Fruit fly (Drosophila melanogaster) whole organism, embryonic: ENCODE measurements around the gene p24-1.

Source experiments
- ATbp ChIP-seq: fragments of 200-800 bp; sonication (Bioruptor generic); optimal IDR thresholded peaks from 2 replicates; lab custom pipeline; 2017; ENCODE audit warnings: missing biosample characterization, mild to moderate bottlenecking, missing genetic modification characterization, missing genetic modification reagents
- Asciz ChIP-seq: fragments of 200-800 bp; sonication (Bioruptor generic); optimal IDR thresholded peaks from 2 replicates; lab custom pipeline; 2017; ENCODE audit warnings: missing biosample characterization, mild to moderate bottlenecking, missing genetic modification characterization, missing genetic modification reagents
- BEAF-32 ChIP-seq: fragments of 200-800 bp; sonication (Bioruptor generic); optimal IDR thresholded peaks from 3 replicates; lab custom pipeline; 2017; ENCODE audit warnings: missing biosample characterization, missing genetic modification characterization, mild to moderate bottlenecking, moderate library complexity, missing genetic modification reagents
- C15 ChIP-seq: fragments of 200-800 bp; sonication (Bioruptor generic); IDR thresholded peaks from 3 replicates; pipeline ENCODE4 v1.3.6; 2022; ENCODE audit warnings: missing biosample characterization, missing genetic modification characterization
- CG10959 ChIP-seq: fragments of 200-800 bp; sonication (Bioruptor generic); IDR thresholded peaks from 2 replicates; pipeline ENCODE4 v1.3.6; 2022; ENCODE audit warnings: missing biosample characterization, missing genetic modification characterization
- CG11696 ChIP-seq: fragments of 200-800 bp; sonication (Bioruptor generic); IDR thresholded peaks from 2 replicates; pipeline ENCODE4 v1.3.6; 2022; ENCODE audit warnings: missing biosample characterization, missing genetic modification characterization
- CG12071 ChIP-seq: fragments of 200-800 bp; sonication (Bioruptor generic); optimal IDR thresholded peaks from 3 replicates; lab custom pipeline; 2018; ENCODE audit warnings: missing biosample characterization, mild to moderate bottlenecking, missing genetic modification characterization
- CG13424 ChIP-seq: fragments of 200-800 bp; sonication (Bioruptor generic); optimal IDR thresholded peaks from 2 replicates; lab custom pipeline; 2019; ENCODE audit warnings: missing biosample characterization, mild to moderate bottlenecking, missing genetic modification characterization, moderate library complexity
- CG13624 ChIP-seq: fragments of 200-800 bp; sonication (Bioruptor generic); optimal IDR thresholded peaks from 2 replicates; lab custom pipeline; 2016; ENCODE audit warnings: missing biosample characterization, missing genetic modification characterization
- CG14014 ChIP-seq: fragments of 200-800 bp; sonication (Bioruptor generic); IDR thresholded peaks from 2 replicates; pipeline ENCODE4 v1.3.6; 2022; ENCODE audit warnings: missing biosample characterization, missing genetic modification characterization
- CG14965 ChIP-seq: fragments of 200-800 bp; sonication (Bioruptor generic); optimal IDR thresholded peaks from 2 replicates; lab custom pipeline; 2016; ENCODE audit warnings: missing biosample characterization, missing genetic modification characterization, borderline replicate concordance
- CG1529 ChIP-seq: fragments of 200-800 bp; sonication (Bioruptor generic); optimal IDR thresholded peaks from 3 replicates; lab custom pipeline; 2018; ENCODE audit warnings: missing biosample characterization, missing genetic modification characterization
- CG16779 ChIP-seq: fragments of 200-800 bp; sonication (Bioruptor generic); IDR thresholded peaks from 2 replicates; pipeline ENCODE4 v1.3.6; 2022; ENCODE audit warnings: missing biosample characterization, missing genetic modification characterization
- CG17186 ChIP-seq: fragments of 200-800 bp; sonication (Bioruptor generic); optimal IDR thresholded peaks from 3 replicates; lab custom pipeline; 2017; ENCODE audit warnings: missing biosample characterization, missing genetic modification reagents, missing genetic modification characterization
- CG17912 ChIP-seq: fragments of 200-800 bp; sonication (Bioruptor generic); optimal IDR thresholded peaks from 2 replicates; lab custom pipeline; 2018; ENCODE audit warnings: missing biosample characterization, mild to moderate bottlenecking, missing genetic modification characterization
- CG18619 ChIP-seq: fragments of 200-800 bp; sonication (Bioruptor generic); optimal IDR thresholded peaks from 3 replicates; lab custom pipeline; 2017; ENCODE audit warnings: missing biosample characterization, mild to moderate bottlenecking, missing genetic modification characterization
- CG2712 ChIP-seq: fragments of 200-800 bp; optimal IDR thresholded peaks from 3 replicates; lab custom pipeline; 2019; ENCODE audit warnings: missing biosample characterization, mild to moderate bottlenecking, missing genetic modification characterization, moderate library complexity
- CG30403 ChIP-seq: fragments of 200-800 bp; sonication (Bioruptor generic); optimal IDR thresholded peaks from 3 replicates; lab custom pipeline; 2016; ENCODE audit warnings: missing biosample characterization, missing genetic modification characterization
- CG34224 ChIP-seq: fragments of 200-800 bp; sonication (Bioruptor generic); IDR thresholded peaks from 3 replicates; pipeline ENCODE4 v1.3.6; 2022; ENCODE audit warnings: missing biosample characterization, missing genetic modification characterization; ENCODE audit not compliant: partially characterized antibody
- CG3726 ChIP-seq: fragments of 200-800 bp; sonication (Bioruptor generic); IDR thresholded peaks from 3 replicates; pipeline ENCODE4, ENCODE4 v1.3.6; 2022; ENCODE audit warnings: missing biosample characterization, missing genetic modification characterization
- CG42726 ChIP-seq: fragments of 200-800 bp; sonication (Bioruptor generic); IDR thresholded peaks from 2 replicates; pipeline ENCODE4 v1.3.6; 2022; ENCODE audit warnings: missing biosample characterization, missing genetic modification characterization; ENCODE audit not compliant: partially characterized antibody
- CG43689 ChIP-seq: fragments of 200-800 bp; sonication (Bioruptor generic); IDR thresholded peaks from 2 replicates; pipeline ENCODE4 v1.3.6; 2022; ENCODE audit warnings: missing biosample characterization, missing genetic modification characterization
- CG4617 ChIP-seq: fragments of 200-800 bp; sonication (Bioruptor generic); optimal IDR thresholded peaks from 3 replicates; lab custom pipeline; 2016; ENCODE audit warnings: missing biosample characterization, missing genetic modification characterization, borderline replicate concordance
- CG7372 ChIP-seq: fragments of 200-800 bp; sonication (Bioruptor generic); IDR thresholded peaks from 2 replicates; pipeline ENCODE4 v1.3.6; 2022; ENCODE audit warnings: missing biosample characterization, missing genetic modification characterization
- CG9727 ChIP-seq: fragments of 200-800 bp; sonication (Bioruptor generic); optimal IDR thresholded peaks from 3 replicates; lab custom pipeline; 2017; ENCODE audit warnings: missing biosample characterization, mild to moderate bottlenecking, missing genetic modification characterization
- CG9817 ChIP-seq: fragments of 200-800 bp; sonication (Bioruptor generic); optimal IDR thresholded peaks from 2 replicates; lab custom pipeline; 2018; ENCODE audit warnings: missing biosample characterization, mild to moderate bottlenecking, missing genetic modification characterization, moderate library complexity
- CG9876 ChIP-seq: fragments of 200-800 bp; sonication (Bioruptor generic); optimal IDR thresholded peaks from 2 replicates; lab custom pipeline; 2016; ENCODE audit warnings: missing biosample characterization, missing genetic modification characterization
- Camta ChIP-seq: fragments of 200-800 bp; sonication (Bioruptor generic); optimal IDR thresholded peaks from 2 replicates; lab custom pipeline; 2016; ENCODE audit warnings: missing biosample characterization, missing genetic modification characterization
- Drgx ChIP-seq: fragments of 200-800 bp; sonication (Bioruptor generic); IDR thresholded peaks from 2 replicates; pipeline ENCODE4 v1.3.6; 2022; ENCODE audit warnings: missing biosample characterization, missing genetic modification characterization
- Eip74EF ChIP-seq, 2 experiments: fragments of 200-800 bp in 1 of 2; fragments of >200 bp in 1 of 2; sonication (Bioruptor generic) in 1 of 2; optimal IDR thresholded peaks; 2 replicates each; lab custom pipeline; 2017 to 2019; ENCODE audit warnings: missing biosample characterization in 2 of 2, missing genetic modification characterization in 2 of 2, mild to moderate bottlenecking in 1 of 2, moderate library complexity in 1 of 2
- Elba2 ChIP-seq: fragments of 200-800 bp; sonication (Bioruptor generic); optimal IDR thresholded peaks from 3 replicates; lab custom pipeline; 2016; ENCODE audit warnings: missing biosample characterization, missing genetic modification characterization
- Fer1 ChIP-seq: fragments of 200-800 bp; sonication (Bioruptor generic); optimal IDR thresholded peaks from 2 replicates; lab custom pipeline; 2017; ENCODE audit warnings: missing biosample characterization, mild to moderate bottlenecking, missing genetic modification characterization
- HLH54F ChIP-seq: fragments of 200-800 bp; sonication (Bioruptor generic); optimal IDR thresholded peaks from 3 replicates; lab custom pipeline; 2016; ENCODE audit warnings: missing biosample characterization, missing genetic modification characterization
- Hr3 ChIP-seq: fragments of 200-800 bp; sonication (Bioruptor generic); optimal IDR thresholded peaks from 3 replicates; lab custom pipeline; 2016; ENCODE audit warnings: missing biosample characterization, missing genetic modification characterization
- Lim3 ChIP-seq: fragments of 200-800 bp; sonication (Bioruptor generic); IDR thresholded peaks from 2 replicates; pipeline ENCODE4 v1.3.6; 2022; ENCODE audit warnings: missing biosample characterization, missing genetic modification characterization
- Nf-YA ChIP-seq: fragments of 200-800 bp; sonication (Bioruptor generic); IDR thresholded peaks from 2 replicates; pipeline ENCODE4 v1.3.6; 2022; ENCODE audit warnings: missing biosample characterization, missing genetic modification characterization
- Sin3A ChIP-seq: fragments of >200 bp; optimal IDR thresholded peaks from 2 replicates; lab custom pipeline; 2018
- ap ChIP-seq: fragments of 200-800 bp; sonication (Bioruptor generic); IDR thresholded peaks from 2 replicates; pipeline ENCODE4 v1.3.6; 2022; ENCODE audit warnings: missing biosample characterization, missing genetic modification characterization
- ase ChIP-seq: fragments of 200-800 bp; sonication (Bioruptor generic); IDR thresholded peaks from 3 replicates; pipeline ENCODE4 v1.3.6; 2022; ENCODE audit warnings: missing biosample characterization, missing genetic modification characterization
- bsh ChIP-seq, 2 experiments: fragments of 200-800 bp; sonication (Bioruptor generic); optimal IDR thresholded peaks; 2 replicates each; lab custom pipeline; 2017 to 2018; ENCODE audit warnings: mild to moderate bottlenecking in 2 of 2, missing biosample characterization in 2 of 2, missing genetic modification characterization in 2 of 2, moderate library complexity in 1 of 2
- chm ChIP-seq: fragments of 200-800 bp; sonication (Bioruptor generic); IDR thresholded peaks from 2 replicates; pipeline ENCODE4 v1.3.6; 2022; ENCODE audit warnings: missing biosample characterization, missing genetic modification characterization
- fd102C ChIP-seq: fragments of 200-800 bp; sonication (Bioruptor generic); optimal IDR thresholded peaks from 2 replicates; lab custom pipeline; 2018; ENCODE audit warnings: missing biosample characterization, mild to moderate bottlenecking, missing genetic modification characterization, moderate library complexity
- gro ChIP-seq: fragments of 200-800 bp; sonication (Bioruptor generic); optimal IDR thresholded peaks from 2 replicates; lab custom pipeline; 2016; ENCODE audit warnings: missing biosample characterization, missing genetic modification characterization
- hth ChIP-seq: fragments of >200 bp; optimal IDR thresholded peaks from 2 replicates; lab custom pipeline; 2017; ENCODE audit warnings: inconsistent platforms
- nom ChIP-seq: fragments of 200-800 bp; sonication (Bioruptor generic); optimal IDR thresholded peaks from 2 replicates; lab custom pipeline; 2017; ENCODE audit warnings: missing biosample characterization, missing genetic modification characterization, mild to moderate bottlenecking, moderate library complexity, missing genetic modification reagents
- pan ChIP-seq, 4 experiments: fragments of >200 bp in 3 of 4; fragments of 200-800 bp in 1 of 4; sonication (Bioruptor generic) in 1 of 4; optimal IDR thresholded peaks in 3 of 4; IDR thresholded peaks in 1 of 4; 2 replicates each; pipeline versions ENCODE4 v1.3.6 to Lab custom; 2017 to 2022; ENCODE audit warnings: missing biosample characterization in 2 of 4, missing genetic modification characterization in 2 of 4, mixed read lengths in 1 of 4
- pho ChIP-seq: fragments of 200-800 bp; sonication (Bioruptor generic); optimal IDR thresholded peaks from 2 replicates; lab custom pipeline; 2016; ENCODE audit warnings: missing biosample characterization, missing genetic modification characterization
- pita ChIP-seq: fragments of 200-800 bp; sonication (Bioruptor generic); optimal IDR thresholded peaks from 2 replicates; lab custom pipeline; 2017; ENCODE audit warnings: missing biosample characterization, mild to moderate bottlenecking, missing genetic modification characterization
- row ChIP-seq: fragments of 200-800 bp; sonication (Bioruptor generic); IDR thresholded peaks from 3 replicates; pipeline ENCODE4 v1.3.6; 2022; ENCODE audit warnings: missing biosample characterization, missing genetic modification characterization
- tna ChIP-seq: fragments of 200-800 bp; sonication (Bioruptor generic); IDR thresholded peaks from 2 replicates; pipeline ENCODE4 v1.3.6; 2022; ENCODE audit warnings: missing biosample characterization, missing genetic modification characterization; ENCODE audit not compliant: partially characterized antibody
- z ChIP-seq: fragments of 200-800 bp; sonication (Bioruptor generic); IDR thresholded peaks from 3 replicates; pipeline ENCODE4 v1.3.6; 2022; ENCODE audit warnings: missing biosample characterization, missing genetic modification characterization

The p24-1 gene

DNA sequence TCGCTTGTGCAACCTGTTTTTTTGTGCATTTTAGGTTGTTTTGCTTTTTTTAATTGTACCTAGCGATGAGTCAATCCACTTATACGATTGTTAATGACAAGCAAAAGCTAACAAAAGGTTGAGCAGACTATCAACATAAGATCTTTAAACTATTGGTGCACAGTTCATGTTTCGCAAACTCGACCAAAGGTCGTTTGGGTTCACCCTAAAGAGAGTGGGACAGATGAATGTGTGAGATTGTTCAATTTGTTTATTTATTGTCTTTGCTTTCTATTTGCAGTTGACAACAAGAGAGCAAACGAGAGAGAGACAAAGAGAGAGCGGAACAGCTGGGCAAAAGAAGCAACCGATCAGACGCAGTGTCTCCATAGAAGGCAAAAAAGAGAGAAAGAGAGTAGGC, 29.3 kb downstream of the p24-1 start (continued):
- TF ChIP-seq CG9876 (no peak), CG3726 (GFP tag; lab: Robert Waterston, UW) (no peak), C15 (GFP tag; lab: Robert Waterston, UW) (no peak), Drgx (GFP tag; lab: Robert Waterston, UW) (peak; percentile 63), CG18619 (GFP tag; lab: Kevin White, UChicago) (no peak), row (peak; percentile 31; the same call in 1 of the 3 replicates), hth (lab: Kevin White, UChicago) (no peak), CG30403 (no peak), Camta (no peak), HLH54F (GFP tag; lab: Kevin White, UChicago) (no peak), gro (GFP tag; lab: Kevin White, UChicago) (no peak), Sin3A (no peak), BEAF-32 (GFP tag; lab: Kevin White, UChicago) (no peak), ase (GFP tag; lab: Robert Waterston, UW) (0 out of 3 replicates have a peak, but pooled peaks have one; percentile 14), CG11696 (GFP tag; lab: Robert Waterston, UW) (no peak), Nf-YA (GFP tag; lab: Robert Waterston, UW) (no peak), chm (GFP tag; lab: Robert Waterston, UW) (0 out of 2 replicates have a peak, but pooled peaks have one; percentile 15), CG9817 (tag; lab: Kevin White, UChicago) (no peak), CG16779 (GFP tag; lab: Robert Waterston, UW) (no peak), CG17186 (GFP tag; lab: Kevin White, UChicago) (no peak), pita (no peak), pho (no peak), CG1529 (GFP tag; lab: Kevin White, UChicago) (no peak), pan (optimal IDR thresholded peaks at IDR 0.05; lab: Kevin White, UChicago) (no peak), pan (GFP tag; optimal IDR thresholded peaks at IDR 0.05 in 1 of 2, IDR thresholded peaks at IDR 0.05 in 1 of 2) (peak in 1 of 2 experiments; percentile 32), bsh (GFP tag; optimal IDR thresholded peaks at IDR 0.05; lab: Kevin White, UChicago) (peak; percentile 34 to 51), CG34224 (GFP tag; lab: Robert Waterston, UW) (no peak), CG13424 (tag; lab: Kevin White, UChicago) (peak; percentile 29), fd102C (GFP tag; lab: Kevin White, UChicago) (no peak), Hr3 (GFP tag; lab: Kevin White, UChicago) (no peak), CG14014 (GFP tag; lab: Robert Waterston, UW) (no peak), Asciz (peak; percentile 70), Fer1 (peak; percentile 22), z (GFP tag; lab: Robert Waterston, UW) (no peak), ATbp (GFP tag; lab: Kevin White, UChicago) (peak; percentile 77), CG43689 (GFP tag; lab: Robert Waterston, UW) (no peak), tna (no peak), CG13624 (no peak), CG7372 (GFP tag; lab: Robert Waterston, UW) (no peak), CG4617 (GFP tag; lab: Kevin White, UChicago) (no peak), ap (GFP tag; lab: Robert Waterston, UW) (no peak), nom (peak; percentile 70), Lim3 (GFP tag; lab: Robert Waterston, UW) (no peak), CG2712 (tag; lab: Kevin White, UChicago) (no peak), CG14965 (GFP tag; lab: Kevin White, UChicago) (no peak), CG17912 (GFP tag; lab: Kevin White, UChicago) (peak; percentile 67), CG42726 (GFP tag; lab: Robert Waterston, UW) (no peak), CG9727 (peak; percentile 10), Eip74EF (GFP tag; optimal IDR thresholded peaks at IDR 0.05; lab: Kevin White, UChicago) (no peak), Elba2 (GFP tag; lab: Kevin White, UChicago) (no peak), CG10959 (GFP tag; lab: Robert Waterston, UW) (no peak), CG12071 (GFP tag; lab: Kevin White, UChicago) (no peak)
